Worm (Caenorhabditis elegans) whole organism, L1 larva: ENCODE results near the gene srt-32.
A peak's percentile ranks its signal among the peaks of the same experiment; 100 is the strongest.

ENCODE experiments used
- C16A3.4 ChIP-seq: fragments of 150-350 bp; optimal IDR thresholded peaks from 2 replicates; lab custom pipeline; 2014; ENCODE audit warnings: missing biosample characterization, missing genetic modification characterization
- C34B4.2 ChIP-seq: sonication (generic microtip); optimal IDR thresholded peaks from 2 replicates; lab custom pipeline; 2017; ENCODE audit warnings: mild to moderate bottlenecking, missing genetic modification characterization, missing compliant biosample characterization
- ama-1 ChIP-seq: fragments of 150-350 bp; optimal IDR thresholded peaks from 2 replicates; lab custom pipeline; 2014
- ceh-63 ChIP-seq: fragments of 200-800 bp; sonication (Bioruptor generic); optimal IDR thresholded peaks from 2 replicates; lab custom pipeline; 2018; ENCODE audit warnings: mild to moderate bottlenecking, missing genetic modification characterization, missing compliant biosample characterization
- ceh-8 ChIP-seq: fragments of 200-800 bp; sonication (Bioruptor generic); optimal IDR thresholded peaks from 2 replicates; lab custom pipeline; 2018; ENCODE audit warnings: mild to moderate bottlenecking, missing genetic modification characterization, moderate library complexity, missing compliant biosample characterization
- ceh-82 ChIP-seq, 3 experiments: fragments of 150-350 bp in 1 of 3; sonication (generic microtip) in 2 of 3; optimal IDR thresholded peaks; 2 replicates each; lab custom pipeline; 2014 to 2017; ENCODE audit warnings: missing biosample characterization in 3 of 3, missing genetic modification characterization in 3 of 3
- ceh-88 ChIP-seq: fragments of 200-800 bp; sonication (Bioruptor generic); IDR thresholded peaks from 2 replicates; pipeline ENCODE4 v1.3.6; 2022; ENCODE audit warnings: missing genetic modification characterization, missing compliant biosample characterization
- ceh-90 ChIP-seq: sonication (generic microtip); optimal IDR thresholded peaks from 2 replicates; lab custom pipeline; 2016; ENCODE audit warnings: missing genetic modification characterization, missing compliant biosample characterization
- dpl-1 ChIP-seq, 3 experiments: fragments of 150-350 bp in 2 of 3; sonication (generic microtip) in 1 of 3; optimal IDR thresholded peaks; 2 replicates each; lab custom pipeline; 2014 to 2017; ENCODE audit warnings: missing biosample characterization in 3 of 3, missing genetic modification characterization in 3 of 3, missing genetic modification reagents in 3 of 3
- efl-3 ChIP-seq: fragments of 200-800 bp; sonication (Bioruptor generic); optimal IDR thresholded peaks from 2 replicates; lab custom pipeline; 2018; ENCODE audit warnings: mild to moderate bottlenecking, missing genetic modification characterization, missing compliant biosample characterization
- egl-13 ChIP-seq: sonication (generic microtip); optimal IDR thresholded peaks from 2 replicates; lab custom pipeline; 2016; ENCODE audit warnings: missing genotype, missing genetic modification reagents, missing genetic modification characterization, missing compliant biosample characterization
- elt-2 ChIP-seq: sonication (generic microtip); optimal IDR thresholded peaks from 2 replicates; lab custom pipeline; 2016; ENCODE audit warnings: missing genetic modification characterization, mild to moderate bottlenecking, inconsistent platforms, missing compliant biosample characterization, missing genetic modification reagents
- elt-3 ChIP-seq, 6 experiments: fragments of 150-350 bp in 1 of 6; sonication (generic microtip); optimal IDR thresholded peaks; 2 replicates each; lab custom pipeline; 2017 to 2018; ENCODE audit warnings: missing biosample characterization in 6 of 6, missing genetic modification characterization in 6 of 6, inconsistent platforms in 1 of 6
- ets-5 ChIP-seq: fragments of 200-800 bp; sonication (Bioruptor generic); IDR thresholded peaks from 2 replicates; pipeline ENCODE4 v1.3.6; 2022; ENCODE audit warnings: missing genetic modification characterization, missing compliant biosample characterization
- fkh-10 ChIP-seq: sonication (generic microtip); optimal IDR thresholded peaks from 2 replicates; lab custom pipeline; 2017; ENCODE audit warnings: missing biosample characterization, missing genetic modification reagents, missing genetic modification characterization
- fkh-4 ChIP-seq: sonication (generic microtip); optimal IDR thresholded peaks from 2 replicates; lab custom pipeline; 2016; ENCODE audit warnings: missing compliant biosample characterization, missing genetic modification characterization, borderline replicate concordance
- grh-1 ChIP-seq: fragments of 200-800 bp; sonication (Bioruptor generic); IDR thresholded peaks from 2 replicates; pipeline ENCODE4 v1.3.6; 2022; ENCODE audit warnings: missing genetic modification reagents, missing genetic modification characterization, missing compliant biosample characterization
- hlh-4 ChIP-seq: sonication (generic microtip); optimal IDR thresholded peaks from 2 replicates; lab custom pipeline; 2016; ENCODE audit warnings: mild to moderate bottlenecking, missing genetic modification characterization, missing compliant biosample characterization
- hpl-2 ChIP-seq: fragments of 150-350 bp; optimal IDR thresholded peaks from 2 replicates; lab custom pipeline; 2014; ENCODE audit warnings: missing biosample characterization, missing genetic modification reagents, missing genetic modification characterization
- isw-1 ChIP-seq: fragments of 200-800 bp; sonication (Bioruptor generic); IDR thresholded peaks from 2 replicates; pipeline ENCODE4 v1.3.6; 2022; ENCODE audit warnings: missing genetic modification characterization, missing compliant biosample characterization
- jun-1 ChIP-seq: fragments of 150-350 bp; optimal IDR thresholded peaks from 2 replicates; lab custom pipeline; 2014; ENCODE audit warnings: missing biosample characterization, missing genetic modification reagents, missing genetic modification characterization
- lin-13 ChIP-seq: fragments of 150-350 bp; optimal IDR thresholded peaks from 2 replicates; lab custom pipeline; 2014; ENCODE audit warnings: missing biosample characterization, missing genetic modification reagents, missing genetic modification characterization
- lin-14 ChIP-seq: fragments of 200-800 bp; sonication (Bioruptor generic); optimal IDR thresholded peaks from 2 replicates; lab custom pipeline; 2018; ENCODE audit warnings: mild to moderate bottlenecking, missing genetic modification characterization, moderate library complexity, missing compliant biosample characterization
- lin-35 ChIP-seq, 2 experiments: fragments of 150-350 bp; optimal IDR thresholded peaks; 2 replicates each; lab custom pipeline; 2014; ENCODE audit warnings: missing biosample characterization in 2 of 2, missing genetic modification characterization in 2 of 2, missing genetic modification reagents in 2 of 2
- lin-39 ChIP-seq: fragments of 150-350 bp; optimal IDR thresholded peaks from 2 replicates; lab custom pipeline; 2014; ENCODE audit warnings: missing biosample characterization, missing genetic modification reagents, missing genetic modification characterization
- lir-3 ChIP-seq: sonication (generic microtip); optimal IDR thresholded peaks from 2 replicates; lab custom pipeline; 2016; ENCODE audit warnings: mild to moderate bottlenecking, missing genetic modification characterization, moderate library complexity, missing compliant biosample characterization; ENCODE audit not compliant: poor library complexity
- lsy-2 ChIP-seq, 2 experiments: fragments of 150-350 bp; optimal IDR thresholded peaks; 2 replicates each; lab custom pipeline; 2014; ENCODE audit warnings: missing biosample characterization in 2 of 2, missing genetic modification characterization in 2 of 2
- mef-2 ChIP-seq: fragments of 150-350 bp; optimal IDR thresholded peaks from 2 replicates; lab custom pipeline; 2014; ENCODE audit warnings: missing biosample characterization, missing genetic modification characterization
- mep-1 ChIP-seq: fragments of 150-350 bp; optimal IDR thresholded peaks from 2 replicates; lab custom pipeline; 2014; ENCODE audit warnings: missing biosample characterization, missing genetic modification characterization
- nhr-12 ChIP-seq: sonication (generic microtip); optimal IDR thresholded peaks from 2 replicates; lab custom pipeline; 2017; ENCODE audit warnings: missing biosample characterization, missing genetic modification characterization
- nhr-28 ChIP-seq: fragments of 150-350 bp; optimal IDR thresholded peaks from 2 replicates; lab custom pipeline; 2014; ENCODE audit warnings: missing biosample characterization, missing genetic modification characterization
- nhr-47 ChIP-seq: sonication (generic microtip); optimal IDR thresholded peaks from 2 replicates; lab custom pipeline; 2016; ENCODE audit warnings: mild to moderate bottlenecking, missing genetic modification characterization, moderate library complexity, missing compliant biosample characterization
- nhr-71 ChIP-seq: sonication (generic microtip); optimal IDR thresholded peaks from 2 replicates; lab custom pipeline; 2016; ENCODE audit warnings: mild to moderate bottlenecking, missing genetic modification characterization, moderate library complexity, missing compliant biosample characterization
- nhr-76 ChIP-seq: sonication (generic microtip); optimal IDR thresholded peaks from 2 replicates; lab custom pipeline; 2017; ENCODE audit warnings: missing biosample characterization, missing genetic modification characterization
- nhr-77 ChIP-seq: fragments of 150-350 bp; optimal IDR thresholded peaks from 2 replicates; lab custom pipeline; 2014; ENCODE audit warnings: missing biosample characterization, missing genetic modification characterization
- nhr-84 ChIP-seq: sonication (generic microtip); optimal IDR thresholded peaks from 2 replicates; lab custom pipeline; 2017; ENCODE audit warnings: missing biosample characterization, missing genetic modification characterization
- nhr-85 ChIP-seq: sonication (generic microtip); peaks from one replicate; lab custom pipeline; 2016; ENCODE audit warnings: missing genetic modification characterization, inconsistent platforms, missing compliant biosample characterization
- nhr-90 ChIP-seq: sonication (generic microtip); optimal IDR thresholded peaks from 2 replicates; lab custom pipeline; 2016; ENCODE audit warnings: mild to moderate bottlenecking, missing genetic modification characterization, missing compliant biosample characterization; ENCODE audit not compliant: poor library complexity
- pag-3 ChIP-seq: sonication (generic microtip); optimal IDR thresholded peaks from 2 replicates; lab custom pipeline; 2017; ENCODE audit warnings: missing genetic modification characterization, mild to moderate bottlenecking, missing compliant biosample characterization, antibody characterized with exemption, borderline replicate concordance; ENCODE audit not compliant: insufficient read depth
- pqm-1 ChIP-seq: sonication (generic microtip); optimal IDR thresholded peaks from 3 replicates; lab custom pipeline; 2017; ENCODE audit warnings: missing biosample characterization, missing genetic modification characterization
- rnt-1 ChIP-seq: sonication (generic microtip); optimal IDR thresholded peaks from 2 replicates; lab custom pipeline; 2016; ENCODE audit warnings: mild to moderate bottlenecking, missing genetic modification characterization, moderate library complexity, missing compliant biosample characterization
- snpc-4 ChIP-seq: fragments of 150-350 bp; optimal IDR thresholded peaks from 2 replicates; lab custom pipeline; 2014; ENCODE audit warnings: missing biosample characterization, missing genetic modification characterization
- sptf-1 ChIP-seq: fragments of 150-350 bp; optimal IDR thresholded peaks from 2 replicates; lab custom pipeline; 2014; ENCODE audit warnings: missing biosample characterization, missing genetic modification characterization
- sup-37 ChIP-seq: fragments of 200-800 bp; sonication (Bioruptor generic); optimal IDR thresholded peaks from 2 replicates; lab custom pipeline; 2018; ENCODE audit warnings: mild to moderate bottlenecking, missing genetic modification characterization, missing compliant biosample characterization
- swsn-7 ChIP-seq: sonication (generic microtip); optimal IDR thresholded peaks from 2 replicates; lab custom pipeline; 2016; ENCODE audit warnings: missing genetic modification characterization, missing compliant biosample characterization
- tlp-1 ChIP-seq: fragments of 150-350 bp; optimal IDR thresholded peaks from 2 replicates; lab custom pipeline; 2014; ENCODE audit warnings: missing biosample characterization, missing genetic modification characterization
- unc-130 ChIP-seq: fragments of 150-350 bp; optimal IDR thresholded peaks from 2 replicates; lab custom pipeline; 2017; ENCODE audit warnings: missing biosample characterization, missing genetic modification characterization, inconsistent platforms
- unc-30 ChIP-seq: sonication (generic microtip); optimal IDR thresholded peaks from 2 replicates; lab custom pipeline; 2017; ENCODE audit warnings: missing biosample characterization, missing genetic modification characterization
- unc-98 ChIP-seq: fragments of 200-800 bp; sonication (Bioruptor generic); IDR thresholded peaks from 2 replicates; pipeline ENCODE4 v1.3.6; 2022; ENCODE audit warnings: missing genetic modification characterization, missing compliant biosample characterization
- zip-4 ChIP-seq: fragments of 200-800 bp; sonication (Bioruptor generic); optimal IDR thresholded peaks from 2 replicates; lab custom pipeline; 2018; ENCODE audit warnings: mild to moderate bottlenecking, missing genetic modification characterization, moderate library complexity, missing compliant biosample characterization

Gene srt-32

DNA sequence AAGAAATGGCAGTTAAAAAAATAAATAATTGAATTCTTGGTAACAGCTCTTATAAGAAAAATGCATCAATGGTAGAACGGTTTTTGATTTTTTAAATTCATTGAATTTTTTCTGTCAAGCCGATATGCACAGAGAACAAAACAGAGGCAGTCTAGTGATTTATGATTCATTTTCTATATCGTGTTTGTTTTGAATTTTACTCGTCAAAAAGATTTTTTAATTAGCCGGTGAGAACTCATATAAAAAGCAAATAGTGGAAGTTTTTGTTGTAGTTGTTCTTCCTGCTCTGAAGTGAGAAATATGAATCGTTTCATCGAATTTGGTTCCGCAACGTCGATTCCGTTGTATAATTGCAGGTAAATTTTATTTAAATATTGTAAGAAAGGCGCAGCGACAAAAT lies at the start of gene srt-32:
Gene srt-32 (plus strand): TSS at position 301 of the 400 bp plus-strand sequence.
- TF ChIP-seq lir-3 (tag; lab: Kevin White, UChicago) (no peak), lin-39 (tag; lab: Kevin White, UChicago) (no peak), grh-1 (GFP tag; lab: Robert Waterston, UW) (no peak), pag-3 (no peak), swsn-7 (tag; lab: Kevin White, UChicago) (no peak), rnt-1 (tag; lab: Kevin White, UChicago) (no peak), snpc-4 (no peak)

DNA sequence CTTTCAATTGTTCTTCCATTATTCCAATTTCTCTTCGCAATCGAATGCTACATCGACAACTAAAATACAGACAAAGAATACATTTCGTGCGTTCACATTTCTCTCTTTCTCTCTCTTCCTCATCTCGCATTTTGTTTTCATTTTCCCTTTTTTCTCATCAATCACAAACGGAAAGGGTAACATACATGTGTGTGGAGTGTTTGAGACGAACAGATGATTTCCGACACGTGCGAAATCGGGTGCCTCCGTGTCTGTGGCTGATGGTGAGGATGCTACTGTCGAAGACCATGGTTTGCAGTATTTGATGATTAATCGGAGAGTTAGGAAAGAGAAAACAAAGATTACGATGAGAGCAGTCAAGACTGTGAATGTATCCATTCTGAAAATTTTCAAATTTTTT lies 48.7 kb upstream of the srt-32 start, which contains the start of gene R02D5.9:
Gene R02D5.9 (minus strand): TSS at position 378 of the 400 bp plus-strand sequence.
- TF ChIP-seq ets-5 (GFP tag; lab: Robert Waterston, UW) (no peak), lin-14 (GFP tag; lab: Kevin White, UChicago) (peak; percentile 87), pqm-1 (no peak), ama-1 (no peak), grh-1 (GFP tag; lab: Robert Waterston, UW) (no peak), nhr-84 (no peak), elt-3 (tag; optimal IDR thresholded peaks at IDR 0.05; lab: Kevin White, UChicago) (peak in 4 of 6 experiments; percentile 12 to 87 (median 22)), jun-1 (tag; lab: Kevin White, UChicago) (no peak), nhr-77 (tag; lab: Kevin White, UChicago) (no peak), C34B4.2 (tag; lab: Kevin White, UChicago) (no peak), lin-13 (GFP tag; lab: Kevin White, UChicago) (no peak), ceh-88 (GFP tag; lab: Robert Waterston, UW) (no peak), elt-2 (tag; lab: Kevin White, UChicago) (no peak), pag-3 (peak; percentile 6), unc-130 (tag; lab: Kevin White, UChicago) (peak; percentile 6), zip-4 (GFP tag; lab: Kevin White, UChicago) (no peak), dpl-1 (GFP tag; optimal IDR thresholded peaks at IDR 0.05; lab: Kevin White, UChicago) (no peak), mef-2 (tag; lab: Kevin White, UChicago) (no peak), mep-1 (peak; percentile 42), C16A3.4 (tag; lab: Kevin White, UChicago) (no peak), unc-30 (no peak), egl-13 (tag; lab: Kevin White, UChicago) (no peak), nhr-28 (tag; lab: Kevin White, UChicago) (no peak), sup-37 (GFP tag; lab: Kevin White, UChicago) (no peak), ceh-90 (tag; lab: Kevin White, UChicago) (no peak), nhr-47 (tag; lab: Kevin White, UChicago) (no peak), ceh-82 (tag; optimal IDR thresholded peaks at IDR 0.05; lab: Kevin White, UChicago) (no peak), fkh-10 (GFP tag; lab: Kevin White, UChicago) (no peak), unc-98 (GFP tag; lab: Robert Waterston, UW) (no peak), swsn-7 (tag; lab: Kevin White, UChicago) (no peak), nhr-71 (tag; lab: Kevin White, UChicago) (peak; percentile 25), nhr-90 (no peak), hpl-2 (GFP tag; lab: Kevin White, UChicago) (no peak), lin-39 (tag; lab: Kevin White, UChicago) (no peak), efl-3 (GFP tag; lab: Kevin White, UChicago) (no peak), isw-1 (GFP tag; lab: Robert Waterston, UW) (no peak), tlp-1 (tag; lab: Kevin White, UChicago) (no peak), nhr-12 (tag; lab: Kevin White, UChicago) (no peak), lir-3 (tag; lab: Kevin White, UChicago) (no peak), lsy-2 (tag; optimal IDR thresholded peaks at IDR 0.05; lab: Kevin White, UChicago) (peak in 1 of 2 experiments; percentile 43), lin-35 (GFP tag; optimal IDR thresholded peaks at IDR 0.05; lab: Kevin White, UChicago) (peak in 1 of 2 experiments; percentile 70), sptf-1 (no peak), ceh-63 (no peak), hlh-4 (no peak), ceh-8 (GFP tag; lab: Kevin White, UChicago) (no peak), nhr-85 (tag; lab: Kevin White, UChicago) (peak; percentile 91), nhr-76 (tag; lab: Kevin White, UChicago) (no peak), snpc-4 (no peak), fkh-4 (tag; lab: Kevin White, UChicago) (no peak)
